Comparison of ENCODE assay signal across 1 fruit fly cellular context in genomic region chr2L:2130157-2130987, dm6.
TF ChIP-seq lines count a peak whose summit lies in the region.

TSS of gene Glyp (plus strand) at chr2L:2130813.

TF ChIP-seq in whole organism, embryonic, 481 proteins besides CTCF, POLR2A, EP300 and RAD21 (continued from another document and continues in another):
- TF ChIP-seq pzg (GFP tag; optimal IDR thresholded peaks at IDR 0.05; lab: Kevin White, UChicago), result peak; percentile 79
- peak; percentile 96 for TF ChIP-seq CG15601 (tag; optimal IDR thresholded peaks at IDR 0.05; lab: Kevin White, UChicago)
- peak; percentile 93 for TF ChIP-seq sens (GFP tag; lab: Kevin White, UChicago)
- no peak for TF ChIP-seq en (GFP tag; optimal IDR thresholded peaks at IDR 0.05; lab: Kevin White, UChicago)
- TF ChIP-seq CG4617 (GFP tag; optimal IDR thresholded peaks at IDR 0.05; lab: Kevin White, UChicago; ENCODE audit: borderline replicate concordance), result peak; percentile 83
- peak; percentile 92 for TF ChIP-seq croc (GFP tag; conservative IDR thresholded peaks at IDR 0.05; lab: Robert Waterston, UW)
- TF ChIP-seq Tbp (GFP tag; optimal IDR thresholded peaks at IDR 0.05; lab: Kevin White, UChicago), result no peak
- peak; percentile 65 for TF ChIP-seq shn (GFP tag; optimal IDR thresholded peaks at IDR 0.05; lab: Kevin White, UChicago)
- peak; percentile 68 for TF ChIP-seq CG13287 (GFP tag; IDR thresholded peaks at IDR 0.05; lab: Robert Waterston, UW; ENCODE audit: partially characterized antibody)
- peak; percentile 88 for TF ChIP-seq MTF-1 (GFP tag; optimal IDR thresholded peaks at IDR 0.05; lab: Kevin White, UChicago; ENCODE audit: borderline replicate concordance)
- TF ChIP-seq schlank (tag; optimal IDR thresholded peaks at IDR 0.05; lab: Kevin White, UChicago), result peak; percentile 89
- peak; percentile 51 for TF ChIP-seq Antp (GFP tag; optimal IDR thresholded peaks at IDR 0.05; lab: Kevin White, UChicago)
- peak; percentile 91 for TF ChIP-seq zen (tag; optimal IDR thresholded peaks at IDR 0.05; lab: Kevin White, UChicago)
- peak; percentile 54 for TF ChIP-seq CG1603 (tag; optimal IDR thresholded peaks at IDR 0.05; lab: Kevin White, UChicago)
- TF ChIP-seq CG4707 (GFP tag; optimal IDR thresholded peaks at IDR 0.05; lab: Kevin White, UChicago), result peak; percentile 99
- TF ChIP-seq pros (GFP tag; optimal IDR thresholded peaks at IDR 0.05; lab: Kevin White, UChicago), result peak; percentile 72
- no peak for TF ChIP-seq Camta (GFP tag; optimal IDR thresholded peaks at IDR 0.05; lab: Kevin White, UChicago)
- peak; percentile 96 for TF ChIP-seq CG17568 (GFP tag; optimal IDR thresholded peaks at IDR 0.05; lab: Kevin White, UChicago)
- TF ChIP-seq bigmax (GFP tag; optimal IDR thresholded peaks at IDR 0.05; lab: Kevin White, UChicago), result no peak
- TF ChIP-seq Pdp1 (GFP tag; optimal IDR thresholded peaks at IDR 0.05; lab: Kevin White, UChicago), result peak; percentile 73 to 82
- TF ChIP-seq zfh1 (GFP tag; IDR thresholded peaks at IDR 0.05; lab: Robert Waterston, UW), result peak; percentile 91
- peak; percentile 56 for TF ChIP-seq Mes4 (GFP tag; optimal IDR thresholded peaks at IDR 0.05; lab: Kevin White, UChicago)
- TF ChIP-seq Mrtf (GFP tag; IDR thresholded peaks at IDR 0.05; lab: Robert Waterston, UW), result peak; percentile 92
- peak; percentile 94 for TF ChIP-seq CG11456 (GFP tag; IDR thresholded peaks at IDR 0.05; lab: Robert Waterston, UW)
- peak; percentile 90 for TF ChIP-seq vfl (GFP tag; optimal IDR thresholded peaks at IDR 0.05; lab: Kevin White, UChicago)
- peak; percentile 91 for TF ChIP-seq ase (GFP tag; IDR thresholded peaks at IDR 0.05; lab: Robert Waterston, UW)
- TF ChIP-seq CG6765 (GFP tag; optimal IDR thresholded peaks at IDR 0.05; lab: Kevin White, UChicago), result peak; percentile 99
- TF ChIP-seq CG12744 (GFP tag; optimal IDR thresholded peaks at IDR 0.05; lab: Kevin White, UChicago), result no peak
- peak; percentile 97 for TF ChIP-seq scrt (GFP tag; optimal IDR thresholded peaks at IDR 0.05; lab: Kevin White, UChicago)
- peak; percentile 88 for TF ChIP-seq Nf-YA (GFP tag; IDR thresholded peaks at IDR 0.05; lab: Robert Waterston, UW)
- TF ChIP-seq CG11723 (GFP tag; optimal IDR thresholded peaks at IDR 0.05; lab: Kevin White, UChicago), result peak; percentile 98
- TF ChIP-seq CG8765 (GFP tag; IDR thresholded peaks at IDR 0.05; lab: Robert Waterston, UW), result peak; percentile 83
- peak; percentile 74 for TF ChIP-seq CG11696 (GFP tag; IDR thresholded peaks at IDR 0.05; lab: Robert Waterston, UW)
- peak; percentile 98 for TF ChIP-seq dysf (GFP tag; IDR thresholded peaks at IDR 0.05; lab: Robert Waterston, UW)
- TF ChIP-seq wdn (GFP tag; IDR thresholded peaks at IDR 0.05; lab: Robert Waterston, UW), result peak; percentile 96
- TF ChIP-seq danr (GFP tag; IDR thresholded peaks at IDR 0.05; lab: Robert Waterston, UW), result peak; percentile 92
- peak; percentile 91 for TF ChIP-seq Hsf (GFP tag; optimal IDR thresholded peaks at IDR 0.05; lab: Kevin White, UChicago)
- TF ChIP-seq CG18011 (GFP tag; optimal IDR thresholded peaks at IDR 0.05; lab: Kevin White, UChicago), result peak; percentile 91
- TF ChIP-seq usp (GFP tag; optimal IDR thresholded peaks at IDR 0.05; lab: Kevin White, UChicago), result no peak
- TF ChIP-seq CG2875 (GFP tag; optimal IDR thresholded peaks at IDR 0.05; lab: Kevin White, UChicago), result peak; percentile 95
- peak; percentile 62 for TF ChIP-seq Atf-2 (GFP tag; optimal IDR thresholded peaks at IDR 0.05; lab: Kevin White, UChicago)
- TF ChIP-seq CG14014 (GFP tag; IDR thresholded peaks at IDR 0.05; lab: Robert Waterston, UW), result peak; percentile 96
- TF ChIP-seq maf-S (GFP tag; optimal IDR thresholded peaks at IDR 0.05; lab: Kevin White, UChicago), result peak; percentile 39
- peak; percentile 67 for TF ChIP-seq TFAM (GFP tag; optimal IDR thresholded peaks at IDR 0.05; lab: Kevin White, UChicago)
- TF ChIP-seq pan (optimal IDR thresholded peaks at IDR 0.05; lab: Kevin White, UChicago), result no peak
- TF ChIP-seq pan (GFP tag; optimal IDR thresholded peaks at IDR 0.05 in 1 of 2, IDR thresholded peaks at IDR 0.05 in 1 of 2), result peak in 1 of 2 experiments; percentile 96
- peak; percentile 92 for TF ChIP-seq ham (GFP tag; IDR thresholded peaks at IDR 0.05; lab: Robert Waterston, UW)
- TF ChIP-seq CG15696 (tag; optimal IDR thresholded peaks at IDR 0.05; lab: Kevin White, UChicago), result peak; percentile 87
- peak; percentile 92 for TF ChIP-seq B-H1 (GFP tag; IDR thresholded peaks at IDR 0.05; lab: Robert Waterston, UW)
- TF ChIP-seq grau (tag; optimal IDR thresholded peaks at IDR 0.05; lab: Kevin White, UChicago), result peak; percentile 97
- TF ChIP-seq CG4404 (GFP tag; IDR thresholded peaks at IDR 0.05; lab: Robert Waterston, UW), result peak; percentile 89
- TF ChIP-seq ab (GFP tag; optimal IDR thresholded peaks at IDR 0.05; lab: Kevin White, UChicago), result peak; percentile 65
- TF ChIP-seq chif (GFP tag; optimal IDR thresholded peaks at IDR 0.05; lab: Kevin White, UChicago), result peak; percentile 35 to 76
- TF ChIP-seq ara (GFP tag; IDR thresholded peaks at IDR 0.05; lab: Robert Waterston, UW), result peak; percentile 91
- peak; percentile 97 for TF ChIP-seq CG13775 (GFP tag; optimal IDR thresholded peaks at IDR 0.05; lab: Kevin White, UChicago)
- TF ChIP-seq ash1 (GFP tag; optimal IDR thresholded peaks at IDR 0.05; lab: Kevin White, UChicago), result peak; percentile 83
- peak; percentile 94 for TF ChIP-seq run (tag; optimal IDR thresholded peaks at IDR 0.05; lab: Kevin White, UChicago)
- peak; percentile 92 for TF ChIP-seq CG12219 (GFP tag; optimal IDR thresholded peaks at IDR 0.05; lab: Kevin White, UChicago)
- TF ChIP-seq CG7271 (tag; optimal IDR thresholded peaks at IDR 0.05; lab: Kevin White, UChicago), result peak; percentile 81
- peak; percentile 97 for TF ChIP-seq Atf6 (GFP tag; IDR thresholded peaks at IDR 0.05; lab: Robert Waterston, UW)
- TF ChIP-seq pnt (GFP tag; optimal IDR thresholded peaks at IDR 0.05; lab: Kevin White, UChicago), result peak; percentile 42
- peak; percentile 47 for TF ChIP-seq CG17912 (GFP tag; optimal IDR thresholded peaks at IDR 0.05; lab: Kevin White, UChicago)
- peak; percentile 90 for TF ChIP-seq sisA (GFP tag; IDR thresholded peaks at IDR 0.05; lab: Robert Waterston, UW)
- peak; percentile 95 for TF ChIP-seq E2f1 (GFP tag; IDR thresholded peaks at IDR 0.05; lab: Robert Waterston, UW)
- peak; percentile 87 for TF ChIP-seq abd-A (tag; optimal IDR thresholded peaks at IDR 0.05; lab: Kevin White, UChicago)
- peak; percentile 92 for TF ChIP-seq CG10462 (GFP tag; optimal IDR thresholded peaks at IDR 0.05; lab: Kevin White, UChicago)
- peak; percentile 59; the same call in 1 of the 2 replicates for TF ChIP-seq CG10959 (GFP tag; IDR thresholded peaks at IDR 0.05; lab: Robert Waterston, UW)
- TF ChIP-seq Hmx (GFP tag; optimal IDR thresholded peaks at IDR 0.05; lab: Kevin White, UChicago), result peak; percentile 69
- TF ChIP-seq hb (GFP tag; IDR thresholded peaks at IDR 0.05; lab: Robert Waterston, UW; ENCODE audit: partially characterized antibody), result no peak
- peak; percentile 51; the same call in 1 of the 2 replicates for TF ChIP-seq dan (GFP tag; IDR thresholded peaks at IDR 0.05; lab: Robert Waterston, UW)
- TF ChIP-seq tgo (GFP tag; IDR thresholded peaks at IDR 0.05; lab: Robert Waterston, UW), result peak; percentile 96
- TF ChIP-seq HLH3B (GFP tag; IDR thresholded peaks at IDR 0.05; lab: Robert Waterston, UW), result peak; percentile 97
- TF ChIP-seq CG10979 (tag; optimal IDR thresholded peaks at IDR 0.05; lab: Kevin White, UChicago), result peak; percentile 96
- TF ChIP-seq CG7928 (GFP tag; optimal IDR thresholded peaks at IDR 0.05; lab: Kevin White, UChicago), result peak; percentile 80
- peak; percentile 91 for TF ChIP-seq CG11247 (GFP tag; IDR thresholded peaks at IDR 0.05; lab: Robert Waterston, UW)
- peak; percentile 58 for TF ChIP-seq CG31388 (GFP tag; optimal IDR thresholded peaks at IDR 0.05; lab: Kevin White, UChicago)
- TF ChIP-seq CG14441 (GFP tag; IDR thresholded peaks at IDR 0.05; lab: Robert Waterston, UW), result peak; percentile 92
- peak; percentile 93 for TF ChIP-seq Taf1 (GFP tag; IDR thresholded peaks at IDR 0.05; lab: Robert Waterston, UW)
- TF ChIP-seq CG12659 (GFP tag; optimal IDR thresholded peaks at IDR 0.05; lab: Kevin White, UChicago), result peak; percentile 99
- TF ChIP-seq CG33557 (GFP tag; optimal IDR thresholded peaks at IDR 0.05; lab: Kevin White, UChicago), result peak; percentile 89
- peak; percentile 93 for TF ChIP-seq CrebB (tag; optimal IDR thresholded peaks at IDR 0.05; lab: Kevin White, UChicago)
- TF ChIP-seq CG2199 (GFP tag; IDR thresholded peaks at IDR 0.05; lab: Robert Waterston, UW), result no peak
- TF ChIP-seq so (GFP tag; IDR thresholded peaks at IDR 0.05; lab: Robert Waterston, UW), result peak; percentile 94
- peak; percentile 13 for TF ChIP-seq BEAF-32 (GFP tag; optimal IDR thresholded peaks at IDR 0.05; lab: Kevin White, UChicago)
- no peak; the same call in 1 of the 2 replicates for TF ChIP-seq Scr (GFP tag; IDR thresholded peaks at IDR 0.05; lab: Robert Waterston, UW; ENCODE audit: partially characterized antibody)
- peak; percentile 10 for TF ChIP-seq crc (GFP tag; optimal IDR thresholded peaks at IDR 0.05; lab: Kevin White, UChicago)
- TF ChIP-seq ssp (GFP tag; IDR thresholded peaks at IDR 0.05; lab: Robert Waterston, UW), result peak; percentile 86
- peak; percentile 98 for TF ChIP-seq Trl (optimal IDR thresholded peaks at IDR 0.05; lab: Kevin White, UChicago)
- peak; percentile 78 for TF ChIP-seq Trl (GFP tag; optimal IDR thresholded peaks at IDR 0.05; lab: Kevin White, UChicago)
- peak; percentile 57 for TF ChIP-seq her (GFP tag; optimal IDR thresholded peaks at IDR 0.05; lab: Kevin White, UChicago)
- peak; percentile 84 for TF ChIP-seq CG10321 (GFP tag; IDR thresholded peaks at IDR 0.05; lab: Robert Waterston, UW)
- TF ChIP-seq nerfin-1 (tag; optimal IDR thresholded peaks at IDR 0.05; lab: Kevin White, UChicago), result peak; percentile 95
- TF ChIP-seq kah (GFP tag; optimal IDR thresholded peaks at IDR 0.05; lab: Kevin White, UChicago), result peak; percentile 77
- no peak for TF ChIP-seq Sin3A (optimal IDR thresholded peaks at IDR 0.05; lab: Kevin White, UChicago)
- peak; percentile 92 for TF ChIP-seq CG16815 (GFP tag; optimal IDR thresholded peaks at IDR 0.05; lab: Kevin White, UChicago)
- TF ChIP-seq CG1529 (GFP tag; optimal IDR thresholded peaks at IDR 0.05; lab: Kevin White, UChicago), result peak; percentile 95
- peak; percentile 96 for TF ChIP-seq CG15011 (GFP tag; optimal IDR thresholded peaks at IDR 0.05; lab: Kevin White, UChicago)
- peak; percentile 54; the same call in 1 of the 2 replicates for TF ChIP-seq bbx (GFP tag; IDR thresholded peaks at IDR 0.05; lab: Robert Waterston, UW; ENCODE audit: partially characterized antibody)
- TF ChIP-seq Max (GFP tag; optimal IDR thresholded peaks at IDR 0.05; lab: Kevin White, UChicago), result peak; percentile 96
- TF ChIP-seq Aef1 (GFP tag; IDR thresholded peaks at IDR 0.05; lab: Robert Waterston, UW), result peak; percentile 89
- no peak for TF ChIP-seq Dll (GFP tag; IDR thresholded peaks at IDR 0.05; lab: Robert Waterston, UW; ENCODE audit: partially characterized antibody)
- peak; percentile 93 for TF ChIP-seq GATAe (GFP tag; conservative IDR thresholded peaks at IDR 0.05; lab: Robert Waterston, UW)
- TF ChIP-seq Sry-δ (GFP tag; optimal IDR thresholded peaks at IDR 0.05; lab: Kevin White, UChicago), result peak; percentile 25
- peak; percentile 96 for TF ChIP-seq CG32767 (GFP tag; IDR thresholded peaks at IDR 0.05; lab: Robert Waterston, UW)
- peak; percentile 82 for TF ChIP-seq Lim3 (GFP tag; IDR thresholded peaks at IDR 0.05; lab: Robert Waterston, UW)
- peak; percentile 62 for TF ChIP-seq CG9797 (GFP tag; optimal IDR thresholded peaks at IDR 0.05; lab: Kevin White, UChicago)
- TF ChIP-seq dm (GFP tag; optimal IDR thresholded peaks at IDR 0.05; lab: Kevin White, UChicago), result peak; percentile 31
- peak; percentile 18 for TF ChIP-seq Myb (GFP tag; optimal IDR thresholded peaks at IDR 0.05; lab: Kevin White, UChicago)
- peak; percentile 98 for TF ChIP-seq CG6683 (GFP tag; optimal IDR thresholded peaks at IDR 0.05; lab: Kevin White, UChicago)
- TF ChIP-seq CG17186 (GFP tag; optimal IDR thresholded peaks at IDR 0.05; lab: Kevin White, UChicago), result peak; percentile 66
- no peak for TF ChIP-seq eve (GFP tag; optimal IDR thresholded peaks at IDR 0.05; lab: Kevin White, UChicago)
- peak; percentile 95 for TF ChIP-seq nom (GFP tag; optimal IDR thresholded peaks at IDR 0.05; lab: Kevin White, UChicago)
- peak; percentile 99 for TF ChIP-seq Meics (GFP tag; optimal IDR thresholded peaks at IDR 0.05; lab: Kevin White, UChicago)
- TF ChIP-seq CG34422 (GFP tag; IDR thresholded peaks at IDR 0.05; lab: Robert Waterston, UW), result peak; percentile 95
- peak; percentile 97 for TF ChIP-seq Ptx1 (GFP tag; IDR thresholded peaks at IDR 0.05; lab: Robert Waterston, UW)
- TF ChIP-seq hkb (optimal IDR thresholded peaks at IDR 0.05; lab: Kevin White, UChicago), result no peak
- TF ChIP-seq hkb (GFP tag; IDR thresholded peaks at IDR 0.05; lab: Robert Waterston, UW), result peak; percentile 97
- peak; percentile 79 for TF ChIP-seq CG5245 (GFP tag; optimal IDR thresholded peaks at IDR 0.05; lab: Kevin White, UChicago)
- TF ChIP-seq sug (tag; optimal IDR thresholded peaks at IDR 0.05; lab: Kevin White, UChicago), result peak; percentile 97
- peak; percentile 95 for TF ChIP-seq CG2120 (GFP tag; optimal IDR thresholded peaks at IDR 0.05; lab: Kevin White, UChicago)
- TF ChIP-seq CG7372 (GFP tag; IDR thresholded peaks at IDR 0.05; lab: Robert Waterston, UW), result peak; percentile 93
- no peak for TF ChIP-seq HmgD (GFP tag; optimal IDR thresholded peaks at IDR 0.05; lab: Kevin White, UChicago)
- peak; percentile 87 for TF ChIP-seq CG11560 (tag; IDR thresholded peaks at IDR 0.05; lab: Robert Waterston, UW)
- peak; percentile 90 for TF ChIP-seq CG10654 (GFP tag; optimal IDR thresholded peaks at IDR 0.05; lab: Kevin White, UChicago)
- peak; percentile 66 for TF ChIP-seq CG3838 (GFP tag; optimal IDR thresholded peaks at IDR 0.05; lab: Kevin White, UChicago)
- peak; percentile 45 for TF ChIP-seq eyg (GFP tag; optimal IDR thresholded peaks at IDR 0.05; lab: Kevin White, UChicago)
- TF ChIP-seq Sox102F (GFP tag; optimal IDR thresholded peaks at IDR 0.05; lab: Kevin White, UChicago), result peak; percentile 97
- TF ChIP-seq Doc2 (GFP tag; IDR thresholded peaks at IDR 0.05; lab: Robert Waterston, UW), result peak; percentile 80
- TF ChIP-seq Six4 (GFP tag; optimal IDR thresholded peaks at IDR 0.05; lab: Kevin White, UChicago), result peak; percentile 92
- no peak for TF ChIP-seq gfzf (GFP tag; optimal IDR thresholded peaks at IDR 0.05; lab: Kevin White, UChicago)
- TF ChIP-seq gro (GFP tag; optimal IDR thresholded peaks at IDR 0.05; lab: Kevin White, UChicago), result peak; percentile 59
- TF ChIP-seq CG4282 (GFP tag; optimal IDR thresholded peaks at IDR 0.05; lab: Kevin White, UChicago), result peak; percentile 32
